Worm (Caenorhabditis elegans) whole organism, L4 larva: ENCODE measurements around the gene tmem-231.

Experiments used
- R02D3.7 ChIP-seq: fragments of 150-350 bp; sonication (generic microtip); optimal IDR thresholded peaks from 3 replicates; lab custom pipeline; 2014; ENCODE audit warnings: missing biosample characterization, missing genetic modification characterization
- ZK546.5 ChIP-seq, 2 experiments: sonication (generic microtip); optimal IDR thresholded peaks; 2 replicates each; lab custom pipeline; 2017; ENCODE audit warnings: missing biosample characterization in 2 of 2, missing genetic modification characterization in 2 of 2
- fos-1 ChIP-seq: fragments of 150-350 bp; optimal IDR thresholded peaks from 2 replicates; lab custom pipeline; 2014; ENCODE audit warnings: missing biosample characterization, missing genetic modification characterization
- lin-13 ChIP-seq: fragments of 150-350 bp; optimal IDR thresholded peaks from 2 replicates; lab custom pipeline; 2014; ENCODE audit warnings: missing biosample characterization, missing genetic modification reagents, missing genetic modification characterization
- mxl-3 ChIP-seq: fragments of 200-800 bp; sonication (Bioruptor generic); optimal IDR thresholded peaks from 2 replicates; lab custom pipeline; 2018; ENCODE audit warnings: mild to moderate bottlenecking, missing genetic modification characterization, missing compliant biosample characterization
- nhr-102 ChIP-seq: sonication (generic microtip); optimal IDR thresholded peaks from 2 replicates; lab custom pipeline; 2016; ENCODE audit warnings: mild to moderate bottlenecking, missing genetic modification characterization, moderate library complexity, missing compliant biosample characterization
- nhr-237 ChIP-seq: sonication (generic microtip); optimal IDR thresholded peaks from 2 replicates; lab custom pipeline; 2017; ENCODE audit warnings: missing biosample characterization, missing genetic modification characterization
- pqm-1 ChIP-seq: sonication (generic microtip); optimal IDR thresholded peaks from 2 replicates; lab custom pipeline; 2017; ENCODE audit warnings: missing biosample characterization, missing genetic modification characterization
- snpc-4 ChIP-seq: fragments of 150-350 bp; optimal IDR thresholded peaks from 2 replicates; lab custom pipeline; 2014; ENCODE audit warnings: missing biosample characterization, missing genetic modification characterization
- unc-39 ChIP-seq: sonication (generic microtip); optimal IDR thresholded peaks from 2 replicates; lab custom pipeline; 2017; ENCODE audit warnings: missing biosample characterization, missing genetic modification characterization

ce11 chrIV:8460208-8460607 lies 33.6 kb downstream of the tmem-231 start, which contains the start of gene ant-1.4:
- TF ChIP-seq unc-39 (tag; lab: Kevin White, UChicago) (no peak), snpc-4 (tag; lab: Kevin White, UChicago) (no peak), nhr-102 (tag; lab: Kevin White, UChicago) (no peak), lin-13 (GFP tag; lab: Kevin White, UChicago) (no peak), pqm-1 (tag; lab: Kevin White, UChicago) (no peak), fos-1 (no peak), ZK546.5 (tag; optimal IDR thresholded peaks at IDR 0.05; lab: Kevin White, UChicago) (no peak), nhr-237 (tag; lab: Kevin White, UChicago) (no peak), mxl-3 (GFP tag; lab: Kevin White, UChicago) (no peak), R02D3.7 (tag; lab: Kevin White, UChicago) (no peak)
